Worm (Caenorhabditis elegans) whole organism, L4 larva: ENCODE results near the gene sri-50.

Experiments used
- F10B5.3 ChIP-seq: sonication (generic microtip); optimal IDR thresholded peaks from 2 replicates; lab custom pipeline; 2016; ENCODE audit warnings: mild to moderate bottlenecking, missing genetic modification characterization, missing compliant biosample characterization
- F44E2.7 ChIP-seq: fragments of 200-800 bp; sonication (Bioruptor generic); IDR thresholded peaks from 2 replicates; pipeline ENCODE4 v2.1.2; 2022; ENCODE audit warnings: missing genetic modification characterization, missing compliant biosample characterization
- F49E8.2 ChIP-seq: sonication (generic microtip); optimal IDR thresholded peaks from 2 replicates; lab custom pipeline; 2016; ENCODE audit warnings: missing compliant biosample characterization, mild to moderate bottlenecking, missing genetic modification characterization, borderline replicate concordance
- R02D3.7 ChIP-seq: fragments of 150-350 bp; sonication (generic microtip); optimal IDR thresholded peaks from 3 replicates; lab custom pipeline; 2014; ENCODE audit warnings: missing biosample characterization, missing genetic modification characterization
- aha-1 ChIP-seq: fragments of 150-350 bp; peaks from one replicate; lab custom pipeline; 2014; ENCODE audit warnings: missing biosample characterization, missing genetic modification characterization
- aly-2 ChIP-seq: sonication (generic microtip); optimal IDR thresholded peaks from 2 replicates; lab custom pipeline; 2018; ENCODE audit warnings: missing biosample characterization, missing genetic modification characterization
- arid-1 ChIP-seq: fragments of 200-800 bp; sonication (Bioruptor generic); conservative IDR thresholded peaks from 2 replicates; pipeline ENCODE4 v1.3.6; 2022; ENCODE audit warnings: missing genetic modification reagents, missing genetic modification characterization, missing compliant biosample characterization
- attf-4 ChIP-seq: sonication (generic microtip); optimal IDR thresholded peaks from 3 replicates; lab custom pipeline; 2017; ENCODE audit warnings: missing biosample characterization, missing genetic modification characterization
- ceh-28 ChIP-seq: fragments of 150-350 bp; optimal IDR thresholded peaks from 2 replicates; lab custom pipeline; 2014; ENCODE audit warnings: missing biosample characterization, missing genetic modification reagents, missing genetic modification characterization
- ceh-32 ChIP-seq: sonication (generic microtip); optimal IDR thresholded peaks from 2 replicates; lab custom pipeline; 2016; ENCODE audit warnings: mild to moderate bottlenecking, missing genetic modification characterization, missing compliant biosample characterization; ENCODE audit not compliant: poor library complexity
- ceh-62 ChIP-seq: sonication (generic microtip); optimal IDR thresholded peaks from 2 replicates; lab custom pipeline; 2017; ENCODE audit warnings: missing biosample characterization, missing genetic modification characterization
- cey-2 ChIP-seq: sonication (generic microtip); optimal IDR thresholded peaks from 3 replicates; lab custom pipeline; 2017; ENCODE audit warnings: missing genetic modification characterization, mild to moderate bottlenecking, missing compliant biosample characterization, antibody characterized with exemption, borderline replicate concordance; ENCODE audit not compliant: insufficient read depth
- daf-12 ChIP-seq: fragments of 150-350 bp; optimal IDR thresholded peaks from 2 replicates; lab custom pipeline; 2014; ENCODE audit warnings: missing biosample characterization, missing genetic modification reagents, missing genetic modification characterization
- daf-16 ChIP-seq, 3 experiments: sonication (generic microtip); optimal IDR thresholded peaks; 2 replicates each; lab custom pipeline; 2016 to 2017; ENCODE audit warnings: missing genetic modification characterization in 3 of 3, missing genetic modification reagents in 3 of 3, mild to moderate bottlenecking in 2 of 3, missing compliant biosample characterization in 2 of 3, missing biosample characterization in 1 of 3, moderate library complexity in 1 of 3
- daf-19 ChIP-seq: fragments of 200-800 bp; sonication (Bioruptor generic); conservative IDR thresholded peaks from 2 replicates; pipeline ENCODE4 v1.3.6; 2022; ENCODE audit warnings: missing genetic modification characterization, missing compliant biosample characterization
- dpl-1 ChIP-seq: fragments of 150-350 bp; optimal IDR thresholded peaks from 2 replicates; lab custom pipeline; 2014; ENCODE audit warnings: missing biosample characterization, missing genetic modification reagents, missing genetic modification characterization
- duxl-1 ChIP-seq: sonication (generic microtip); optimal IDR thresholded peaks from 2 replicates; lab custom pipeline; 2016; ENCODE audit warnings: mild to moderate bottlenecking, missing genetic modification characterization, moderate library complexity, missing compliant biosample characterization; ENCODE audit not compliant: poor library complexity
- dve-1 ChIP-seq: sonication (generic microtip); optimal IDR thresholded peaks from 2 replicates; lab custom pipeline; 2017; ENCODE audit warnings: antibody characterized with exemption, mild to moderate bottlenecking, missing genetic modification characterization, missing compliant biosample characterization; ENCODE audit not compliant: insufficient read depth
- egl-43 ChIP-seq: fragments of 200-800 bp; sonication (Bioruptor generic); IDR thresholded peaks from 2 replicates; pipeline ENCODE4 v1.3.6; 2022; ENCODE audit warnings: missing genetic modification reagents, missing genetic modification characterization, missing compliant biosample characterization
- fkh-10 ChIP-seq: fragments of 150-350 bp; optimal IDR thresholded peaks from 2 replicates; lab custom pipeline; 2014; ENCODE audit warnings: missing biosample characterization, missing genetic modification reagents, missing genetic modification characterization
- fos-1 ChIP-seq: fragments of 150-350 bp; optimal IDR thresholded peaks from 2 replicates; lab custom pipeline; 2014; ENCODE audit warnings: missing biosample characterization, missing genetic modification characterization
- gei-8 ChIP-seq: fragments of 200-800 bp; sonication (Bioruptor generic); optimal IDR thresholded peaks from 2 replicates; lab custom pipeline; 2018; ENCODE audit warnings: mild to moderate bottlenecking, missing genetic modification characterization, missing compliant biosample characterization
- hif-1 ChIP-seq, 2 experiments: sonication (generic microtip); optimal IDR thresholded peaks; 2 replicates each; lab custom pipeline; 2016 to 2017; ENCODE audit warnings: missing compliant biosample characterization in 2 of 2, missing genetic modification characterization in 2 of 2, missing genetic modification reagents in 2 of 2, missing genotype in 2 of 2, mild to moderate bottlenecking in 1 of 2
- hlh-11 ChIP-seq: fragments of 200-800 bp; sonication (Bioruptor generic); optimal IDR thresholded peaks from 2 replicates; lab custom pipeline; 2018; ENCODE audit warnings: mild to moderate bottlenecking, missing genetic modification characterization, missing compliant biosample characterization
- jun-1 ChIP-seq: fragments of 150-350 bp; optimal IDR thresholded peaks from 2 replicates; lab custom pipeline; 2014; ENCODE audit warnings: missing biosample characterization, missing genetic modification reagents, missing genetic modification characterization
- lin-1 ChIP-seq: fragments of 200-800 bp; sonication (Bioruptor generic); IDR thresholded peaks from 2 replicates; pipeline ENCODE4 v1.3.6; 2022; ENCODE audit warnings: missing genetic modification reagents, missing genetic modification characterization, missing compliant biosample characterization
- lin-15B ChIP-seq: fragments of 150-350 bp; sonication (generic microtip); optimal IDR thresholded peaks from 3 replicates; lab custom pipeline; 2014; ENCODE audit warnings: missing biosample characterization, missing genetic modification characterization
- lin-29 ChIP-seq: fragments of 200-800 bp; sonication (Bioruptor generic); IDR thresholded peaks from 2 replicates; pipeline ENCODE4 v1.3.6; 2022; ENCODE audit warnings: missing genetic modification reagents, missing genetic modification characterization, missing compliant biosample characterization
- lin-38 ChIP-seq: fragments of 200-800 bp; sonication (Bioruptor generic); IDR thresholded peaks from 2 replicates; pipeline ENCODE4 v1.3.6; 2022; ENCODE audit warnings: missing genetic modification reagents, missing genetic modification characterization, missing compliant biosample characterization
- lsy-2 ChIP-seq, 2 experiments: fragments of 150-350 bp in 1 of 2; sonication (generic microtip) in 1 of 2; optimal IDR thresholded peaks; 2 replicates each; lab custom pipeline; 2014 to 2017; ENCODE audit warnings: missing biosample characterization in 2 of 2, missing genetic modification characterization in 2 of 2
- mdt-29 ChIP-seq: fragments of 200-800 bp; sonication (Bioruptor generic); IDR thresholded peaks from 2 replicates; pipeline ENCODE4 v1.3.6; 2022; ENCODE audit warnings: missing genetic modification reagents, missing genetic modification characterization, missing compliant biosample characterization
- mes-2 ChIP-seq: sonication (generic microtip); optimal IDR thresholded peaks from 2 replicates; lab custom pipeline; 2016; ENCODE audit warnings: missing genotype, mild to moderate bottlenecking, missing genetic modification characterization, missing compliant biosample characterization; ENCODE audit not compliant: poor library complexity, severe bottlenecking
- mxl-2 ChIP-seq: fragments of 200-800 bp; sonication (Bioruptor generic); conservative IDR thresholded peaks from 2 replicates; pipeline ENCODE4 v1.3.6; 2022; ENCODE audit warnings: missing genetic modification reagents, missing genetic modification characterization, missing compliant biosample characterization
- mxl-3 ChIP-seq: fragments of 200-800 bp; sonication (Bioruptor generic); optimal IDR thresholded peaks from 2 replicates; lab custom pipeline; 2018; ENCODE audit warnings: mild to moderate bottlenecking, missing genetic modification characterization, missing compliant biosample characterization
- nhr-102 ChIP-seq: sonication (generic microtip); optimal IDR thresholded peaks from 2 replicates; lab custom pipeline; 2016; ENCODE audit warnings: mild to moderate bottlenecking, missing genetic modification characterization, moderate library complexity, missing compliant biosample characterization
- nhr-11 ChIP-seq: fragments of 150-350 bp; optimal IDR thresholded peaks from 2 replicates; lab custom pipeline; 2014; ENCODE audit warnings: missing biosample characterization, missing genetic modification characterization
- nhr-111 ChIP-seq: fragments of 200-800 bp; sonication (Bioruptor generic); optimal IDR thresholded peaks from 2 replicates; lab custom pipeline; 2018; ENCODE audit warnings: mild to moderate bottlenecking, missing genetic modification characterization, missing compliant biosample characterization
- nhr-25 ChIP-seq: sonication (generic microtip); optimal IDR thresholded peaks from 2 replicates; lab custom pipeline; 2017; ENCODE audit warnings: missing genetic modification characterization, mild to moderate bottlenecking, missing compliant biosample characterization, antibody characterized with exemption, moderate library complexity, borderline replicate concordance; ENCODE audit not compliant: insufficient read depth
- nhr-41 ChIP-seq: fragments of 200-800 bp; sonication (Bioruptor generic); IDR thresholded peaks from 2 replicates; pipeline ENCODE4 v1.3.6; 2022; ENCODE audit warnings: missing genetic modification reagents, missing genetic modification characterization, missing compliant biosample characterization
- nhr-76 ChIP-seq: fragments of 150-350 bp; optimal IDR thresholded peaks from 2 replicates; lab custom pipeline; 2014; ENCODE audit warnings: missing biosample characterization, missing genetic modification characterization
- php-3 ChIP-seq: fragments of 200-800 bp; sonication (Bioruptor generic); IDR thresholded peaks from 2 replicates; pipeline ENCODE4 v1.3.6; 2022; ENCODE audit warnings: missing genetic modification reagents, missing genetic modification characterization, missing compliant biosample characterization
- pqm-1 ChIP-seq: sonication (generic microtip); optimal IDR thresholded peaks from 2 replicates; lab custom pipeline; 2017; ENCODE audit warnings: missing biosample characterization, missing genetic modification characterization
- rbr-2 ChIP-seq: sonication (generic microtip); optimal IDR thresholded peaks from 2 replicates; lab custom pipeline; 2016; ENCODE audit warnings: missing genotype, missing genetic modification characterization, missing compliant biosample characterization
- snpc-1.2 ChIP-seq: fragments of 200-800 bp; sonication (Bioruptor generic); IDR thresholded peaks from 2 replicates; pipeline ENCODE4 v1.3.6; 2022; ENCODE audit warnings: missing genetic modification reagents, missing genetic modification characterization, missing compliant biosample characterization
- spr-1 ChIP-seq: sonication (generic microtip); optimal IDR thresholded peaks from 2 replicates; lab custom pipeline; 2016; ENCODE audit warnings: mild to moderate bottlenecking, missing genetic modification characterization, missing compliant biosample characterization
- spr-3 ChIP-seq: fragments of 200-800 bp; sonication (Bioruptor generic); optimal IDR thresholded peaks from 2 replicates; lab custom pipeline; 2018; ENCODE audit warnings: mild to moderate bottlenecking, missing genetic modification characterization, missing compliant biosample characterization
- tra-1 ChIP-seq: fragments of 200-800 bp; sonication (Bioruptor generic); IDR thresholded peaks from 2 replicates; pipeline ENCODE4 v1.3.6; 2022; ENCODE audit warnings: missing genetic modification reagents, missing genetic modification characterization, missing compliant biosample characterization
- unc-39 ChIP-seq: sonication (generic microtip); optimal IDR thresholded peaks from 2 replicates; lab custom pipeline; 2017; ENCODE audit warnings: missing biosample characterization, missing genetic modification characterization
- vab-7 ChIP-seq: fragments of 200-800 bp; sonication (Bioruptor generic); IDR thresholded peaks from 2 replicates; pipeline ENCODE4 v1.3.6; 2022; ENCODE audit warnings: missing genetic modification reagents, missing genetic modification characterization, missing compliant biosample characterization
- zfp-2 ChIP-seq: sonication (generic microtip); optimal IDR thresholded peaks from 2 replicates; lab custom pipeline; 2016; ENCODE audit warnings: mild to moderate bottlenecking, missing genetic modification characterization, missing compliant biosample characterization

Gene sri-50

DNA sequence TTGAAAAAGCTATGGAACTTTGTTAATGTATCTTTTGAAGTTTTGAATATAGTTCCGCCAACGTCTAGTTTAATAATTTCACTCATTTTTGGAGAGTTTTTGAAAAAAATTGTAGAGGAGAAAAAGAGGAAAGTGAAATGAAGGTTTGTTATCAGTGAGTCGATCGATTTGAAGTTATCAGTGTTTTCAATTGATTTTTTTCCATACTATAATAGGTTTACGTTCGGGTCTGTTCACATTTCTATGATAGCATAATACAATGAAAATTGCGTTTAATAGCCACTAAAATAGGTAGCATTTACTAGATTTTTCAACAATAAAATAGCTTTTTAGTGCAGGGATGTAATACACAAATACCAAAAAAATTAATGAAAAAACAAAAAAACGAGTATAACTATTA lies 21.7 kb downstream of the sri-50 start, which contains the start of gene ZC239.16 (continued):
- TF ChIP-seq lsy-2 (tag; optimal IDR thresholded peaks at IDR 0.05; lab: Kevin White, UChicago) = no peak
- no peak for TF ChIP-seq daf-16 (GFP tag; optimal IDR thresholded peaks at IDR 0.05; lab: Kevin White, UChicago)
- peak; percentile 61 for TF ChIP-seq daf-16 (tag; optimal IDR thresholded peaks at IDR 0.05; lab: Kevin White, UChicago)
- no peak for TF ChIP-seq F10B5.3
- TF ChIP-seq hlh-11 (tag; lab: Kevin White, UChicago) = no peak
- no peak for TF ChIP-seq nhr-111
- TF ChIP-seq fkh-10 (GFP tag; lab: Kevin White, UChicago) = no peak
- TF ChIP-seq R02D3.7 (tag; lab: Kevin White, UChicago) = no peak
- TF ChIP-seq tra-1 (GFP tag; lab: Robert Waterston, UW) = no peak
- TF ChIP-seq mxl-2 (GFP tag; lab: Robert Waterston, UW) = no peak
- no peak for TF ChIP-seq attf-4
- no peak for TF ChIP-seq hif-1 (tag; optimal IDR thresholded peaks at IDR 0.05; lab: Kevin White, UChicago)
- no peak for TF ChIP-seq cey-2
- TF ChIP-seq ceh-28 = no peak
- TF ChIP-seq aha-1 (tag; lab: Kevin White, UChicago) = no peak
- no peak for TF ChIP-seq aly-2 (tag; lab: Kevin White, UChicago)
- TF ChIP-seq pqm-1 (tag; lab: Kevin White, UChicago) = peak; percentile 38
- TF ChIP-seq zfp-2 (tag; lab: Kevin White, UChicago) = no peak
- TF ChIP-seq snpc-1.2 = no peak
- peak; percentile 27; the same call in 1 of the 2 replicates for TF ChIP-seq php-3
- peak; percentile 23 for TF ChIP-seq dve-1

DNA sequence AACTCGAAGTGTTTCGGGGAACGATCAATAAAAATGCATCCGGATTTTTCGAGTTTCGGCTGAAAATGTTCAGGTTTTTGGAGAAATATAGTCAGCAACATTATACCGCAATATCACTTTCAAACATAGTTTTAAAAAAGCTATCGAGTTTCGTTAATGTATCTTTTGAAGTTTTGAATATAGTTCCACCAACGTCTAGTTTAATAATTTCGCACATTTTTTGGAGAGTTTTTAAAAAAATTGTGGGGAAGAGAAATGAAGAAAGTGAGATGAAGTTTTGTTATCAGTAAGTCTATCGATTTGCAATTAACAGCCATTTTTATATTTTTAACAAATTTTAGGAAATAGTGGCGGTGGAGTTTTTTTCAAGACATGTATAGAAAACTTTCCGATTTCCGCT lies 22.3 kb downstream of the sri-50 start, which contains the start of gene ZC239.17:
Gene ZC239.17 (minus strand): TSS at position 101 of the 400 bp plus-strand sequence.
- TF ChIP-seq daf-19 (GFP tag; lab: Robert Waterston, UW) (no peak), F49E8.2 (tag; lab: Kevin White, UChicago) (no peak), lin-38 (no peak), jun-1 (no peak), unc-39 (no peak), ceh-32 (tag; lab: Kevin White, UChicago) (no peak), mdt-29 (no peak), F44E2.7 (no peak), lsy-2 (tag; optimal IDR thresholded peaks at IDR 0.05; lab: Kevin White, UChicago) (no peak), mxl-3 (no peak), dve-1 (no peak), fos-1 (no peak), rbr-2 (tag; lab: Kevin White, UChicago) (no peak), dpl-1 (GFP tag; lab: Kevin White, UChicago) (no peak), nhr-11 (tag; lab: Kevin White, UChicago) (no peak), egl-43 (GFP tag; lab: Robert Waterston, UW) (no peak)

DNA sequence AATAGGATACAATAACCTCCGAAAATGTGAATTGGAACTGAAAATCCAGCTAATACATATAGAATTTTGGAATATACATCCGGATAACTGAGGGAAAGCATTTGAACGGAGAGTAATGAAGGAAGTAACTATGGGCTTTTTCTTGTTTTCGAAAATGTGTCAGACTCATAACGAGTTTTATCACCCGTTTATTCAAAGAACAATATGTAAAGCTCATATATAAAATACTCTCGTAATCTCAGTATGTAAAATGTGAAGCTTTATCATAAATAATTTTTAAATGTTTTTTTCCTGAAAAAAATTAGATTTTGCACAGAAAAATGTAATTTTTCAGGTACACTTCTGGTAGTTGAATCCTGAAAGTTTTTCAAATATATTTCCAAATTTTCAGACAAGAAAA lies 26.9 kb downstream of the sri-50 start, which contains the start of gene srh-297:
Gene srh-297 (minus strand): TSS at position 101 of the 400 bp plus-strand sequence.
- TF ChIP-seq gei-8 (no peak), ceh-28 (no peak), lin-15B (no peak), duxl-1 (tag; lab: Kevin White, UChicago) (no peak), nhr-102 (tag; lab: Kevin White, UChicago) (no peak), lin-29 (GFP tag; lab: Robert Waterston, UW) (no peak), vab-7 (GFP tag; lab: Robert Waterston, UW) (no peak), ceh-62 (tag; lab: Kevin White, UChicago) (no peak), spr-3 (no peak), daf-12 (tag; lab: Kevin White, UChicago) (no peak), nhr-41 (GFP tag; lab: Robert Waterston, UW) (no peak), nhr-76 (tag; lab: Kevin White, UChicago) (no peak), nhr-11 (tag; lab: Kevin White, UChicago) (no peak), mes-2 (tag; lab: Kevin White, UChicago) (no peak), arid-1 (no peak), nhr-25 (tag; lab: Kevin White, UChicago) (no peak), lin-1 (GFP tag; lab: Robert Waterston, UW) (no peak), ceh-32 (tag; lab: Kevin White, UChicago) (no peak), spr-1 (tag; lab: Kevin White, UChicago) (no peak)
